Worm (Caenorhabditis elegans) whole organism, L4 larva: ENCODE data around the gene nspc-17.

Experiments used
- F37D6.2 ChIP-seq: sonication (generic microtip); optimal IDR thresholded peaks from 2 replicates; lab custom pipeline; 2016; ENCODE audit warnings: mild to moderate bottlenecking, missing genetic modification characterization, missing compliant biosample characterization
- R02D3.7 ChIP-seq: fragments of 150-350 bp; sonication (generic microtip); optimal IDR thresholded peaks from 3 replicates; lab custom pipeline; 2014; ENCODE audit warnings: missing biosample characterization, missing genetic modification characterization
- T26A8.4 ChIP-seq: fragments of 200-800 bp; sonication (Bioruptor generic); IDR thresholded peaks from 2 replicates; pipeline ENCODE4 v1.3.6; 2022; ENCODE audit warnings: missing genetic modification characterization, missing compliant biosample characterization
- Y105C5A.15 ChIP-seq: fragments of 200-800 bp; sonication (Bioruptor generic); IDR thresholded peaks from 2 replicates; pipeline ENCODE4 v1.3.6; 2022; ENCODE audit warnings: missing genetic modification characterization, missing compliant biosample characterization
- aha-1 ChIP-seq: fragments of 150-350 bp; peaks from one replicate; lab custom pipeline; 2014; ENCODE audit warnings: missing biosample characterization, missing genetic modification characterization
- arid-1 ChIP-seq: fragments of 200-800 bp; sonication (Bioruptor generic); conservative IDR thresholded peaks from 2 replicates; pipeline ENCODE4 v1.3.6; 2022; ENCODE audit warnings: missing genetic modification reagents, missing genetic modification characterization, missing compliant biosample characterization
- ceh-44 ChIP-seq: fragments of 200-800 bp; sonication (Bioruptor generic); IDR thresholded peaks from 2 replicates; pipeline ENCODE4 v1.3.6; 2022; ENCODE audit warnings: missing genetic modification reagents, missing genetic modification characterization, missing compliant biosample characterization
- ceh-82 ChIP-seq: sonication (generic microtip); optimal IDR thresholded peaks from 2 replicates; lab custom pipeline; 2017; ENCODE audit warnings: missing biosample characterization, missing genetic modification characterization
- cey-2 ChIP-seq: sonication (generic microtip); optimal IDR thresholded peaks from 3 replicates; lab custom pipeline; 2017; ENCODE audit warnings: missing genetic modification characterization, mild to moderate bottlenecking, missing compliant biosample characterization, antibody characterized with exemption, borderline replicate concordance; ENCODE audit not compliant: insufficient read depth
- ctbp-1 ChIP-seq: fragments of 200-800 bp; sonication (Bioruptor generic); IDR thresholded peaks from 2 replicates; pipeline ENCODE4 v1.3.6; 2022; ENCODE audit warnings: missing genetic modification reagents, missing genetic modification characterization, missing compliant biosample characterization
- daf-16 ChIP-seq, 3 experiments: sonication (generic microtip); optimal IDR thresholded peaks; 2 replicates each; lab custom pipeline; 2016 to 2017; ENCODE audit warnings: missing genetic modification characterization in 3 of 3, missing genetic modification reagents in 3 of 3, mild to moderate bottlenecking in 2 of 3, missing compliant biosample characterization in 2 of 3, missing biosample characterization in 1 of 3, moderate library complexity in 1 of 3
- dmd-6 ChIP-seq: fragments of 200-800 bp; sonication (Bioruptor generic); IDR thresholded peaks from 2 replicates; pipeline ENCODE4 v1.3.6; 2022; ENCODE audit warnings: missing genetic modification reagents, missing genetic modification characterization, missing compliant biosample characterization
- dmd-8 ChIP-seq: fragments of 200-800 bp; sonication (Bioruptor generic); IDR thresholded peaks from 2 replicates; pipeline ENCODE4 v1.3.6; 2022; ENCODE audit warnings: missing genetic modification characterization, missing compliant biosample characterization
- dpl-1 ChIP-seq: fragments of 150-350 bp; optimal IDR thresholded peaks from 2 replicates; lab custom pipeline; 2014; ENCODE audit warnings: missing biosample characterization, missing genetic modification reagents, missing genetic modification characterization
- duxl-1 ChIP-seq: sonication (generic microtip); optimal IDR thresholded peaks from 2 replicates; lab custom pipeline; 2016; ENCODE audit warnings: mild to moderate bottlenecking, missing genetic modification characterization, moderate library complexity, missing compliant biosample characterization; ENCODE audit not compliant: poor library complexity
- dve-1 ChIP-seq: sonication (generic microtip); optimal IDR thresholded peaks from 2 replicates; lab custom pipeline; 2017; ENCODE audit warnings: antibody characterized with exemption, mild to moderate bottlenecking, missing genetic modification characterization, missing compliant biosample characterization; ENCODE audit not compliant: insufficient read depth
- egl-27 ChIP-seq: sonication (generic microtip); optimal IDR thresholded peaks from 3 replicates; lab custom pipeline; 2017; ENCODE audit warnings: missing biosample characterization, missing genetic modification reagents, missing genetic modification characterization
- egl-43 ChIP-seq: fragments of 200-800 bp; sonication (Bioruptor generic); IDR thresholded peaks from 2 replicates; pipeline ENCODE4 v1.3.6; 2022; ENCODE audit warnings: missing genetic modification reagents, missing genetic modification characterization, missing compliant biosample characterization
- fkh-10 ChIP-seq: fragments of 150-350 bp; optimal IDR thresholded peaks from 2 replicates; lab custom pipeline; 2014; ENCODE audit warnings: missing biosample characterization, missing genetic modification reagents, missing genetic modification characterization
- fos-1 ChIP-seq: fragments of 150-350 bp; optimal IDR thresholded peaks from 2 replicates; lab custom pipeline; 2014; ENCODE audit warnings: missing biosample characterization, missing genetic modification characterization
- hif-1 ChIP-seq, 2 experiments: sonication (generic microtip); optimal IDR thresholded peaks; 2 replicates each; lab custom pipeline; 2016 to 2017; ENCODE audit warnings: missing compliant biosample characterization in 2 of 2, missing genetic modification characterization in 2 of 2, missing genetic modification reagents in 2 of 2, missing genotype in 2 of 2, mild to moderate bottlenecking in 1 of 2
- hlh-11 ChIP-seq: fragments of 200-800 bp; sonication (Bioruptor generic); optimal IDR thresholded peaks from 2 replicates; lab custom pipeline; 2018; ENCODE audit warnings: mild to moderate bottlenecking, missing genetic modification characterization, missing compliant biosample characterization
- hlh-30 ChIP-seq: sonication (generic microtip); optimal IDR thresholded peaks from 2 replicates; lab custom pipeline; 2017; ENCODE audit warnings: antibody characterized with exemption, mild to moderate bottlenecking, missing genetic modification characterization, missing compliant biosample characterization; ENCODE audit not compliant: insufficient read depth
- hmg-1.1 ChIP-seq: fragments of 200-800 bp; sonication (Bioruptor generic); IDR thresholded peaks from 2 replicates; pipeline ENCODE4 v1.3.6; 2022; ENCODE audit warnings: missing genetic modification reagents, missing genetic modification characterization, missing compliant biosample characterization
- jun-1 ChIP-seq: fragments of 150-350 bp; optimal IDR thresholded peaks from 2 replicates; lab custom pipeline; 2014; ENCODE audit warnings: missing biosample characterization, missing genetic modification reagents, missing genetic modification characterization
- lin-13 ChIP-seq: fragments of 150-350 bp; optimal IDR thresholded peaks from 2 replicates; lab custom pipeline; 2014; ENCODE audit warnings: missing biosample characterization, missing genetic modification reagents, missing genetic modification characterization
- lin-29 ChIP-seq: fragments of 200-800 bp; sonication (Bioruptor generic); IDR thresholded peaks from 2 replicates; pipeline ENCODE4 v1.3.6; 2022; ENCODE audit warnings: missing genetic modification reagents, missing genetic modification characterization, missing compliant biosample characterization
- lsy-2 ChIP-seq, 2 experiments: fragments of 150-350 bp in 1 of 2; sonication (generic microtip) in 1 of 2; optimal IDR thresholded peaks; 2 replicates each; lab custom pipeline; 2014 to 2017; ENCODE audit warnings: missing biosample characterization in 2 of 2, missing genetic modification characterization in 2 of 2
- mdl-1 ChIP-seq, 2 experiments: fragments of 150-350 bp in 1 of 2; sonication (generic microtip) in 1 of 2; optimal IDR thresholded peaks; 2 replicates each; lab custom pipeline; 2014 to 2017; ENCODE audit warnings: missing biosample characterization in 2 of 2, missing genetic modification characterization in 2 of 2
- mep-1 ChIP-seq: fragments of 150-350 bp; sonication (generic microtip); optimal IDR thresholded peaks from 3 replicates; lab custom pipeline; 2014; ENCODE audit warnings: missing biosample characterization, missing genetic modification characterization
- mes-2 ChIP-seq: sonication (generic microtip); optimal IDR thresholded peaks from 2 replicates; lab custom pipeline; 2016; ENCODE audit warnings: missing genotype, mild to moderate bottlenecking, missing genetic modification characterization, missing compliant biosample characterization; ENCODE audit not compliant: poor library complexity, severe bottlenecking
- mxl-3 ChIP-seq: fragments of 200-800 bp; sonication (Bioruptor generic); optimal IDR thresholded peaks from 2 replicates; lab custom pipeline; 2018; ENCODE audit warnings: mild to moderate bottlenecking, missing genetic modification characterization, missing compliant biosample characterization
- nhr-10 ChIP-seq: fragments of 150-350 bp; optimal IDR thresholded peaks from 2 replicates; lab custom pipeline; 2014; ENCODE audit warnings: missing biosample characterization, missing genetic modification characterization
- nhr-102 ChIP-seq: sonication (generic microtip); optimal IDR thresholded peaks from 2 replicates; lab custom pipeline; 2016; ENCODE audit warnings: mild to moderate bottlenecking, missing genetic modification characterization, moderate library complexity, missing compliant biosample characterization
- nhr-25 ChIP-seq: sonication (generic microtip); optimal IDR thresholded peaks from 2 replicates; lab custom pipeline; 2017; ENCODE audit warnings: missing genetic modification characterization, mild to moderate bottlenecking, missing compliant biosample characterization, antibody characterized with exemption, moderate library complexity, borderline replicate concordance; ENCODE audit not compliant: insufficient read depth
- nhr-28 ChIP-seq: fragments of 150-350 bp; optimal IDR thresholded peaks from 2 replicates; lab custom pipeline; 2014; ENCODE audit warnings: missing biosample characterization, missing genetic modification characterization
- nhr-48 ChIP-seq: sonication (generic microtip); optimal IDR thresholded peaks from 2 replicates; lab custom pipeline; 2016; ENCODE audit warnings: mild to moderate bottlenecking, missing genetic modification characterization, missing compliant biosample characterization
- nhr-6 ChIP-seq: fragments of 150-350 bp; optimal IDR thresholded peaks from 2 replicates; lab custom pipeline; 2014; ENCODE audit warnings: missing biosample characterization, missing genetic modification characterization
- nhr-76 ChIP-seq: fragments of 150-350 bp; optimal IDR thresholded peaks from 2 replicates; lab custom pipeline; 2014; ENCODE audit warnings: missing biosample characterization, missing genetic modification characterization
- nhr-77 ChIP-seq: fragments of 150-350 bp; optimal IDR thresholded peaks from 2 replicates; lab custom pipeline; 2014; ENCODE audit warnings: missing biosample characterization, missing genetic modification characterization
- pha-4 ChIP-seq, 2 experiments: fragments of 150-350 bp in 1 of 2; fragments of 200-800 bp in 1 of 2; sonication (Bioruptor generic) in 1 of 2; IDR thresholded peaks in 1 of 2; optimal IDR thresholded peaks in 1 of 2; 2 replicates each; pipeline versions ENCODE4 v1.3.6 to Lab custom; 2014 to 2022; ENCODE audit warnings: missing genetic modification characterization in 2 of 2, missing genetic modification reagents in 2 of 2, missing biosample characterization in 1 of 2, missing compliant biosample characterization in 1 of 2
- php-3 ChIP-seq: fragments of 200-800 bp; sonication (Bioruptor generic); IDR thresholded peaks from 2 replicates; pipeline ENCODE4 v1.3.6; 2022; ENCODE audit warnings: missing genetic modification reagents, missing genetic modification characterization, missing compliant biosample characterization
- rbr-2 ChIP-seq: sonication (generic microtip); optimal IDR thresholded peaks from 2 replicates; lab custom pipeline; 2016; ENCODE audit warnings: missing genotype, missing genetic modification characterization, missing compliant biosample characterization
- saeg-2 ChIP-seq: fragments of 200-800 bp; sonication (Bioruptor generic); IDR thresholded peaks from 2 replicates; pipeline ENCODE4 v1.3.6; 2022; ENCODE audit warnings: missing genetic modification reagents, missing genetic modification characterization, missing compliant biosample characterization
- snpc-4 ChIP-seq: fragments of 150-350 bp; optimal IDR thresholded peaks from 2 replicates; lab custom pipeline; 2014; ENCODE audit warnings: missing biosample characterization, missing genetic modification characterization
- spr-1 ChIP-seq: sonication (generic microtip); optimal IDR thresholded peaks from 2 replicates; lab custom pipeline; 2016; ENCODE audit warnings: mild to moderate bottlenecking, missing genetic modification characterization, missing compliant biosample characterization
- spr-3 ChIP-seq: fragments of 200-800 bp; sonication (Bioruptor generic); optimal IDR thresholded peaks from 2 replicates; lab custom pipeline; 2018; ENCODE audit warnings: mild to moderate bottlenecking, missing genetic modification characterization, missing compliant biosample characterization
- tra-1 ChIP-seq: fragments of 200-800 bp; sonication (Bioruptor generic); IDR thresholded peaks from 2 replicates; pipeline ENCODE4 v1.3.6; 2022; ENCODE audit warnings: missing genetic modification reagents, missing genetic modification characterization, missing compliant biosample characterization

Gene nspc-17

DNA sequence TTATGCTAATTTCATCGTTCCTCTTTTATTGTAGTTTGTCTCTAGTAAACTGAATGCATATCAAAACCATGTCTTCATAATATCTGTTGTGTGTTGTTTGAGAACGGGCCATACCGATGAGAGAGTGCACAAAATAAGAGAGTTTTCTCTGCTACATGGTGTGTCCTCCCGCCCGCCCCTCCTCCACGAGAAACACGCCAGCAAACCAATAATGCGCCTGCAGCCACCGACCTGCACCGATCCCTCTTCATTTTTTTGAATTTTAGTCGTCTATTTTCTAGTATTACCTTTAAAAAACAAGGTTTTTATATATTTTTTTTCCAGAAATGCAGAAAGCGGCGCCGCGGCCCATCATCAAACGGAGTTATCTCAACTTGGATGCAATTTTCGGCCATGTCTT is 44.7 kb downstream of the nspc-17 start, which contains the start of gene gfi-3:
Gene gfi-3, plus strand, starts transcription at position 325 of the 400 bp plus-strand sequence.
- TF ChIP-seq nhr-10 (tag; lab: Kevin White, UChicago) (no peak), lin-13 (peak; percentile 61), dmd-6 (GFP tag; lab: Robert Waterston, UW) (peak; percentile 80), hif-1 (tag; optimal IDR thresholded peaks at IDR 0.05; lab: Kevin White, UChicago) (peak in 1 of 2 experiments; percentile 58), dpl-1 (GFP tag; lab: Kevin White, UChicago) (peak; percentile 81), saeg-2 (GFP tag; lab: Robert Waterston, UW) (0 out of 2 replicates have a peak, but pooled peaks have one; percentile 46), egl-43 (GFP tag; lab: Robert Waterston, UW) (peak; percentile 64; the same call in 1 of the 2 replicates), R02D3.7 (no peak), php-3 (GFP tag; lab: Robert Waterston, UW) (no peak), dmd-8 (GFP tag; lab: Robert Waterston, UW) (0 out of 2 replicates have a peak, but pooled peaks have one; percentile 31), hmg-1.1 (GFP tag; lab: Robert Waterston, UW) (peak; percentile 76), mep-1 (peak; percentile 92), fkh-10 (peak; percentile 31), ceh-82 (tag; lab: Kevin White, UChicago) (no peak), spr-3 (GFP tag; lab: Kevin White, UChicago) (peak; percentile 12), spr-1 (tag; lab: Kevin White, UChicago) (peak; percentile 46), duxl-1 (peak; percentile 67), fos-1 (tag; lab: Kevin White, UChicago) (no peak), nhr-76 (tag; lab: Kevin White, UChicago) (no peak), F37D6.2 (tag; lab: Kevin White, UChicago) (peak; percentile 53), pha-4 (GFP tag; IDR thresholded peaks at IDR 0.05; lab: Robert Waterston, UW) (peak; percentile 78), pha-4 (tag; optimal IDR thresholded peaks at IDR 0.05; lab: Kevin White, UChicago) (no peak), rbr-2 (tag; lab: Kevin White, UChicago) (peak; percentile 85), jun-1 (no peak), nhr-102 (tag; lab: Kevin White, UChicago) (peak; percentile 79), hlh-11 (peak; percentile 82), nhr-6 (tag; lab: Kevin White, UChicago) (peak; percentile 29), cey-2 (tag; lab: Kevin White, UChicago) (no peak), snpc-4 (peak; percentile 55), mes-2 (peak; percentile 89), hlh-30 (peak; percentile 73), ceh-44 (GFP tag; lab: Robert Waterston, UW) (no peak), ctbp-1 (GFP tag; lab: Robert Waterston, UW) (peak; percentile 72), T26A8.4 (GFP tag; lab: Robert Waterston, UW) (peak; percentile 77), tra-1 (GFP tag; lab: Robert Waterston, UW) (peak; percentile 61; the same call in 1 of the 2 replicates), nhr-77 (tag; lab: Kevin White, UChicago) (peak; percentile 30), nhr-25 (tag; lab: Kevin White, UChicago) (peak; percentile 50), nhr-28 (tag; lab: Kevin White, UChicago) (peak; percentile 67), aha-1 (tag; lab: Kevin White, UChicago) (peak; percentile 95), lsy-2 (tag; optimal IDR thresholded peaks at IDR 0.05; lab: Kevin White, UChicago) (peak in 1 of 2 experiments; percentile 85), lin-29 (0 out of 2 replicates have a peak, but pooled peaks have one; percentile 19), arid-1 (GFP tag; lab: Robert Waterston, UW) (peak; percentile 52; the same call in 1 of the 2 replicates), Y105C5A.15 (GFP tag; lab: Robert Waterston, UW) (no peak), dve-1 (peak; percentile 95), mxl-3 (peak; percentile 64), mdl-1 (tag; optimal IDR thresholded peaks at IDR 0.05; lab: Kevin White, UChicago) (peak in 1 of 2 experiments; percentile 45), daf-16 (GFP tag; optimal IDR thresholded peaks at IDR 0.05; lab: Kevin White, UChicago) (peak in 1 of 2 experiments; percentile 22), daf-16 (tag; optimal IDR thresholded peaks at IDR 0.05; lab: Kevin White, UChicago) (peak; percentile 59), nhr-48 (tag; lab: Kevin White, UChicago) (peak; percentile 66), egl-27 (no peak)
